Worm (Caenorhabditis elegans) whole organism, midembryonic: Measurements from ENCODE around the gene nekl-3.

Source experiments
- T22C8.4 ChIP-seq: fragments of 200-800 bp; sonication (Bioruptor generic); IDR thresholded peaks from 2 replicates; pipeline ENCODE4 v1.3.6; 2022; ENCODE audit warnings: missing genetic modification characterization, missing compliant biosample characterization
- cog-1 ChIP-seq: sonication (generic microtip); optimal IDR thresholded peaks from 2 replicates; lab custom pipeline; 2016; ENCODE audit warnings: missing genetic modification characterization, missing compliant biosample characterization
- flt-1 ChIP-seq: fragments of 200-800 bp; sonication (Bioruptor generic); IDR thresholded peaks from 2 replicates; pipeline ENCODE4 v1.3.6; 2022; ENCODE audit warnings: missing genetic modification characterization, missing compliant biosample characterization
- klf-2 ChIP-seq: fragments of 200-800 bp; sonication (Bioruptor generic); conservative IDR thresholded peaks from 2 replicates; pipeline ENCODE4 v1.3.6; 2022; ENCODE audit warnings: missing genetic modification reagents, missing genetic modification characterization, missing compliant biosample characterization
- med-1 ChIP-seq: sonication (generic microtip); optimal IDR thresholded peaks from 2 replicates; lab custom pipeline; 2017; ENCODE audit warnings: missing genetic modification characterization, mild to moderate bottlenecking, missing compliant biosample characterization, antibody characterized with exemption, missing genetic modification reagents; ENCODE audit not compliant: insufficient read depth
- ref-1 ChIP-seq: fragments of 200-800 bp; sonication (Bioruptor generic); conservative IDR thresholded peaks from 2 replicates; pipeline ENCODE4 v1.3.6; 2022; ENCODE audit warnings: missing genetic modification reagents, missing genetic modification characterization, missing compliant biosample characterization
- tab-1 ChIP-seq: fragments of 200-800 bp; sonication (Bioruptor generic); IDR thresholded peaks from 2 replicates; pipeline ENCODE4 v1.3.6; 2022; ENCODE audit warnings: missing genetic modification characterization, missing compliant biosample characterization
- ztf-23 ChIP-seq: fragments of 200-800 bp; sonication (Bioruptor generic); IDR thresholded peaks from 2 replicates; pipeline ENCODE4 v1.3.6; 2022; ENCODE audit warnings: missing genetic modification reagents, missing genetic modification characterization, missing compliant biosample characterization
- ztf-29 ChIP-seq: fragments of 200-800 bp; sonication (Bioruptor generic); IDR thresholded peaks from 2 replicates; pipeline ENCODE4 v1.3.6; 2022; ENCODE audit warnings: missing genetic modification reagents, missing genetic modification characterization, missing compliant biosample characterization

nekl-3 gene

ce11 chrX:12350207-12350606, 41.1 kb downstream of the nekl-3 start, which contains the start of gene F42F12.3:
Gene F42F12.3 (plus strand): TSS chrX:12350578.
- TF ChIP-seq ztf-29 (GFP tag; lab: Robert Waterston, UW) (no peak), cog-1 (no peak), klf-2 (GFP tag; lab: Robert Waterston, UW) (no peak), flt-1 (no peak), ztf-23 (no peak), T22C8.4 (GFP tag; lab: Robert Waterston, UW) (no peak), med-1 (no peak), ref-1 (GFP tag; lab: Robert Waterston, UW) (no peak), tab-1 (GFP tag; lab: Robert Waterston, UW) (no peak)

- TF ChIP-seq cog-1 (no peak), klf-2 (GFP tag; lab: Robert Waterston, UW) (no peak), med-1 (no peak), flt-1 (no peak), ztf-23 (no peak), T22C8.4 (GFP tag; lab: Robert Waterston, UW) (no peak), tab-1 (GFP tag; lab: Robert Waterston, UW) (no peak), ztf-29 (GFP tag; lab: Robert Waterston, UW) (no peak), ref-1 (GFP tag; lab: Robert Waterston, UW) (no peak)
These were observed 43.0 kb downstream of the nekl-3 start, which contains the start of gene F42F12.14 for ce11 chrX:12348329-12348728. Gene F42F12.14 (plus strand): TSS chrX:12348629.

ce11 chrX:12347822-12348221, 43.5 kb downstream of the nekl-3 start:
- TF ChIP-seq tab-1 (GFP tag; lab: Robert Waterston, UW) (peak; percentile 73; the same call in 1 of the 2 replicates), cog-1 (no peak), ztf-29 (GFP tag; lab: Robert Waterston, UW) (0 out of 2 replicates have a peak, but pooled peaks have one; percentile 31), klf-2 (GFP tag; lab: Robert Waterston, UW) (no peak; the same call in 1 of the 2 replicates), med-1 (no peak), T22C8.4 (GFP tag; lab: Robert Waterston, UW) (0 out of 2 replicates have a peak, but pooled peaks have one; percentile 19), flt-1 (no peak), ztf-23 (0 out of 2 replicates have a peak, but pooled peaks have one; percentile 7), ref-1 (GFP tag; lab: Robert Waterston, UW) (0 out of 2 replicates have a peak, but pooled peaks have one; percentile 21)

- no peak for TF ChIP-seq med-1
- no peak for TF ChIP-seq klf-2 (GFP tag; lab: Robert Waterston, UW)
- TF ChIP-seq ref-1 (GFP tag; lab: Robert Waterston, UW): no peak
- TF ChIP-seq cog-1: no peak
- no peak for TF ChIP-seq ztf-23
- TF ChIP-seq flt-1: no peak
- TF ChIP-seq ztf-29 (GFP tag; lab: Robert Waterston, UW): no peak
- no peak for TF ChIP-seq tab-1 (GFP tag; lab: Robert Waterston, UW)
- TF ChIP-seq T22C8.4 (GFP tag; lab: Robert Waterston, UW): no peak
These were observed 44.6 kb downstream of the nekl-3 start, which contains the start of gene F42F12.11 for ce11 chrX:12346729-12347128. Gene F42F12.11 (plus strand): TSS chrX:12347029.

- no peak for TF ChIP-seq cog-1
- TF ChIP-seq flt-1: no peak
These were observed 48.0 kb downstream of the nekl-3 start, which contains the start of the genes nspc-9 and nspc-10 for ce11 chrX:12343279-12343678. Gene nspc-9 (minus strand): TSS chrX:12343379. Gene nspc-10 (plus strand): TSS chrX:12343609.

ce11 chrX:12341338-12341737, 49.9 kb downstream of the nekl-3 start, which contains the start of gene zig-2:
Gene zig-2 (minus strand): TSS chrX:12341438.
- no peak for TF ChIP-seq med-1
- TF ChIP-seq ref-1 (GFP tag; lab: Robert Waterston, UW): no peak
- TF ChIP-seq T22C8.4 (GFP tag; lab: Robert Waterston, UW): no peak
- no peak for TF ChIP-seq flt-1
- TF ChIP-seq ztf-23: no peak
- TF ChIP-seq cog-1: no peak
- no peak for TF ChIP-seq ztf-29 (GFP tag; lab: Robert Waterston, UW)
- no peak for TF ChIP-seq klf-2 (GFP tag; lab: Robert Waterston, UW)
- no peak for TF ChIP-seq tab-1 (GFP tag; lab: Robert Waterston, UW)
